Fruit fly (Drosophila melanogaster) whole organism, prepupa: Measurements from ENCODE around the gene CG13390.

Experiments
- Blimp-1 ChIP-seq: fragments of 200-800 bp; sonication (Bioruptor generic); optimal IDR thresholded peaks from 3 replicates; lab custom pipeline; 2017; ENCODE audit warnings: missing biosample characterization, missing genetic modification characterization, mild to moderate bottlenecking, moderate library complexity, missing genetic modification reagents
- CG11294 ChIP-seq: fragments of 200-800 bp; sonication (Bioruptor generic); IDR thresholded peaks from 2 replicates; pipeline ENCODE4 v1.3.6; 2022; ENCODE audit warnings: missing biosample characterization, missing genetic modification characterization
- CG11762 ChIP-seq: fragments of 200-800 bp; sonication (Bioruptor generic); optimal IDR thresholded peaks from 3 replicates; lab custom pipeline; 2016; ENCODE audit warnings: missing biosample characterization, missing genetic modification characterization; ENCODE audit not compliant: insufficient read depth
- CG1621 ChIP-seq: fragments of 200-800 bp; sonication (Bioruptor generic); optimal IDR thresholded peaks from 3 replicates; lab custom pipeline; 2018; ENCODE audit warnings: missing biosample characterization, mild to moderate bottlenecking, missing genetic modification characterization
- CG31627 ChIP-seq: fragments of 200-800 bp; sonication (Bioruptor generic); optimal IDR thresholded peaks from 3 replicates; lab custom pipeline; 2016; ENCODE audit warnings: missing biosample characterization, missing genetic modification characterization
- CG32006 ChIP-seq: fragments of 200-800 bp; sonication (Bioruptor generic); optimal IDR thresholded peaks from 3 replicates; lab custom pipeline; 2017; ENCODE audit warnings: missing biosample characterization, mild to moderate bottlenecking, missing genetic modification characterization
- CG3919 ChIP-seq: fragments of 200-800 bp; sonication (Bioruptor generic); optimal IDR thresholded peaks from 3 replicates; lab custom pipeline; 2016; ENCODE audit warnings: missing biosample characterization, missing genetic modification characterization
- CG6163 ChIP-seq: fragments of 200-800 bp; sonication (Bioruptor generic); IDR thresholded peaks from 3 replicates; pipeline ENCODE4 v1.3.6; 2022; ENCODE audit warnings: missing biosample characterization, missing genetic modification characterization
- CG6792 ChIP-seq: fragments of 200-800 bp; sonication (Bioruptor generic); optimal IDR thresholded peaks from 3 replicates; lab custom pipeline; 2016; ENCODE audit warnings: missing biosample characterization, missing genetic modification characterization
- CG6808 ChIP-seq: fragments of 200-800 bp; sonication (Bioruptor generic); optimal IDR thresholded peaks from 3 replicates; lab custom pipeline; 2017; ENCODE audit warnings: missing biosample characterization, missing genetic modification characterization, mild to moderate bottlenecking, moderate library complexity, missing genetic modification reagents
- CG6854 ChIP-seq: fragments of 200-800 bp; sonication (Bioruptor generic); optimal IDR thresholded peaks from 2 replicates; lab custom pipeline; 2017; ENCODE audit warnings: missing biosample characterization, mild to moderate bottlenecking, missing genetic modification characterization
- CG7368 ChIP-seq: fragments of 200-800 bp; sonication (Bioruptor generic); optimal IDR thresholded peaks from 3 replicates; lab custom pipeline; 2016; ENCODE audit warnings: missing biosample characterization, missing genetic modification characterization
- CG8119 ChIP-seq: fragments of 200-800 bp; sonication (Bioruptor generic); IDR thresholded peaks from 3 replicates; pipeline ENCODE4 v1.3.6; 2022; ENCODE audit warnings: missing biosample characterization, missing genetic modification characterization
- CG8319 ChIP-seq: fragments of 200-800 bp; sonication (Bioruptor generic); optimal IDR thresholded peaks from 3 replicates; lab custom pipeline; 2016; ENCODE audit warnings: missing biosample characterization, missing genetic modification characterization
- CG8632 ChIP-seq: fragments of 200-800 bp; sonication (Bioruptor generic); optimal IDR thresholded peaks from 3 replicates; lab custom pipeline; 2016; ENCODE audit warnings: missing biosample characterization, missing genetic modification characterization
- Eip75B ChIP-seq: fragments of 200-800 bp; sonication (Bioruptor generic); optimal IDR thresholded peaks from 3 replicates; lab custom pipeline; 2016; ENCODE audit warnings: missing biosample characterization, missing genetic modification characterization
- Eip78C ChIP-seq: fragments of 200-800 bp; sonication (Bioruptor generic); peaks from one replicate; lab custom pipeline; 2016; ENCODE audit warnings: missing biosample characterization, missing genetic modification characterization
- Eip93F ChIP-seq: fragments of 200-800 bp; sonication (Bioruptor generic); optimal IDR thresholded peaks from 2 replicates; lab custom pipeline; 2016; ENCODE audit warnings: missing biosample characterization, mild to moderate bottlenecking, missing genetic modification characterization
- Ets21C ChIP-seq: fragments of 200-800 bp; sonication (Bioruptor generic); optimal IDR thresholded peaks from 3 replicates; lab custom pipeline; 2016; ENCODE audit warnings: missing biosample characterization, missing genetic modification characterization
- Ets96B ChIP-seq: fragments of 200-800 bp; optimal IDR thresholded peaks from 2 replicates; lab custom pipeline; 2019; ENCODE audit warnings: missing biosample characterization, mild to moderate bottlenecking, missing genetic modification characterization, moderate library complexity
- Gug ChIP-seq: fragments of 200-800 bp; sonication (Bioruptor generic); IDR thresholded peaks from 2 replicates; pipeline ENCODE4 v1.3.6; 2022; ENCODE audit warnings: missing biosample characterization, missing genetic modification characterization
- Hr39 ChIP-seq: fragments of 200-800 bp; sonication (Bioruptor generic); optimal IDR thresholded peaks from 2 replicates; lab custom pipeline; 2016; ENCODE audit warnings: missing biosample characterization, missing genetic modification characterization
- Hr4 ChIP-seq: fragments of 200-800 bp; sonication (Bioruptor generic); optimal IDR thresholded peaks from 3 replicates; lab custom pipeline; 2016; ENCODE audit warnings: missing biosample characterization, missing genetic modification characterization
- Lpt ChIP-seq: fragments of 200-800 bp; sonication (Bioruptor generic); optimal IDR thresholded peaks from 3 replicates; lab custom pipeline; 2016; ENCODE audit warnings: missing biosample characterization, missing genetic modification characterization
- Met ChIP-seq: fragments of 200-800 bp; sonication (Bioruptor generic); optimal IDR thresholded peaks from 3 replicates; lab custom pipeline; 2016; ENCODE audit warnings: missing biosample characterization, missing genetic modification characterization
- OdsH ChIP-seq: fragments of 200-800 bp; sonication (Bioruptor generic); optimal IDR thresholded peaks from 3 replicates; lab custom pipeline; 2016; ENCODE audit warnings: missing biosample characterization, missing genetic modification characterization
- Smox ChIP-seq: fragments of 200-800 bp; sonication (Bioruptor generic); optimal IDR thresholded peaks from 3 replicates; lab custom pipeline; 2016; ENCODE audit warnings: missing biosample characterization, missing genetic modification characterization
- Sox102F ChIP-seq: fragments of 200-800 bp; sonication (Bioruptor generic); optimal IDR thresholded peaks from 2 replicates; lab custom pipeline; 2016; ENCODE audit warnings: missing biosample characterization, mild to moderate bottlenecking, missing genetic modification characterization
- Sox14 ChIP-seq: fragments of 200-800 bp; sonication (Bioruptor generic); optimal IDR thresholded peaks from 3 replicates; lab custom pipeline; 2016; ENCODE audit warnings: missing biosample characterization, missing genetic modification characterization
- Sox15 ChIP-seq: fragments of 200-800 bp; sonication (Bioruptor generic); optimal IDR thresholded peaks from 3 replicates; lab custom pipeline; 2016; ENCODE audit warnings: missing biosample characterization, missing genetic modification characterization
- achi ChIP-seq: fragments of 200-800 bp; sonication (Bioruptor generic); optimal IDR thresholded peaks from 3 replicates; lab custom pipeline; 2016; ENCODE audit warnings: missing biosample characterization, missing genetic modification characterization
- acj6 ChIP-seq: fragments of 200-800 bp; sonication (Bioruptor generic); optimal IDR thresholded peaks from 3 replicates; lab custom pipeline; 2016; ENCODE audit warnings: missing biosample characterization, missing genetic modification characterization
- dac ChIP-seq: fragments of 200-800 bp; sonication (Bioruptor generic); optimal IDR thresholded peaks from 2 replicates; lab custom pipeline; 2017; ENCODE audit warnings: missing biosample characterization, mild to moderate bottlenecking, missing genetic modification characterization
- dsx ChIP-seq: fragments of 200-800 bp; optimal IDR thresholded peaks from 3 replicates; lab custom pipeline; 2019; ENCODE audit warnings: missing biosample characterization, mild to moderate bottlenecking, missing genetic modification characterization, moderate library complexity; ENCODE audit not compliant: poor library complexity, severe bottlenecking
- eg ChIP-seq: fragments of 200-800 bp; sonication (Bioruptor generic); IDR thresholded peaks from 3 replicates; pipeline ENCODE4 v1.3.6; 2022; ENCODE audit warnings: missing biosample characterization, missing genetic modification characterization
- esn ChIP-seq: fragments of 200-800 bp; sonication (Bioruptor generic); optimal IDR thresholded peaks from 2 replicates; lab custom pipeline; 2016; ENCODE audit warnings: missing biosample characterization, mild to moderate bottlenecking, missing genetic modification characterization, moderate library complexity
- fd59A ChIP-seq: fragments of 200-800 bp; sonication (Bioruptor generic); optimal IDR thresholded peaks from 2 replicates; lab custom pipeline; 2017; ENCODE audit warnings: missing biosample characterization, mild to moderate bottlenecking, missing genetic modification characterization, missing genetic modification reagents
- fd85E ChIP-seq: fragments of 200-800 bp; sonication (Bioruptor generic); optimal IDR thresholded peaks from 3 replicates; lab custom pipeline; 2016; ENCODE audit warnings: missing biosample characterization, missing genetic modification characterization
- fkh ChIP-seq: fragments of 200-800 bp; sonication (Bioruptor generic); optimal IDR thresholded peaks from 3 replicates; lab custom pipeline; 2017; ENCODE audit warnings: missing biosample characterization, mild to moderate bottlenecking, missing genetic modification characterization, moderate library complexity
- lz ChIP-seq: fragments of 200-800 bp; sonication (Bioruptor generic); optimal IDR thresholded peaks from 3 replicates; lab custom pipeline; 2016; ENCODE audit warnings: missing biosample characterization, missing genetic modification characterization
- pdm3 ChIP-seq: fragments of 200-800 bp; sonication (Bioruptor generic); optimal IDR thresholded peaks from 3 replicates; lab custom pipeline; 2016; ENCODE audit warnings: missing biosample characterization, missing genetic modification characterization
- salr ChIP-seq, 2 experiments: fragments of 200-800 bp; sonication (Bioruptor generic); optimal IDR thresholded peaks; 3 replicates each; lab custom pipeline; 2016 to 2018; ENCODE audit warnings: missing biosample characterization in 2 of 2, missing genetic modification characterization in 2 of 2, mild to moderate bottlenecking in 1 of 2
- spab ChIP-seq: fragments of 200-800 bp; sonication (Bioruptor generic); optimal IDR thresholded peaks from 2 replicates; lab custom pipeline; 2017; ENCODE audit warnings: missing biosample characterization, mild to moderate bottlenecking, missing genetic modification characterization, missing genetic modification reagents
- ss ChIP-seq, 2 experiments: fragments of 200-800 bp; sonication (Bioruptor generic); optimal IDR thresholded peaks; 2 replicates in 1 of 2; 3 replicates in 1 of 2; lab custom pipeline; 2017 to 2018; ENCODE audit warnings: mild to moderate bottlenecking in 2 of 2, missing biosample characterization in 2 of 2, missing genetic modification characterization in 2 of 2, moderate library complexity in 1 of 2
- svp ChIP-seq: fragments of 200-800 bp; sonication (Bioruptor generic); peaks from one replicate; lab custom pipeline; 2016; ENCODE audit warnings: missing biosample characterization, missing genetic modification characterization
- topi ChIP-seq: fragments of 200-800 bp; sonication (Bioruptor generic); optimal IDR thresholded peaks from 3 replicates; lab custom pipeline; 2016; ENCODE audit warnings: missing biosample characterization, missing genetic modification characterization

Gene CG13390

DNA sequence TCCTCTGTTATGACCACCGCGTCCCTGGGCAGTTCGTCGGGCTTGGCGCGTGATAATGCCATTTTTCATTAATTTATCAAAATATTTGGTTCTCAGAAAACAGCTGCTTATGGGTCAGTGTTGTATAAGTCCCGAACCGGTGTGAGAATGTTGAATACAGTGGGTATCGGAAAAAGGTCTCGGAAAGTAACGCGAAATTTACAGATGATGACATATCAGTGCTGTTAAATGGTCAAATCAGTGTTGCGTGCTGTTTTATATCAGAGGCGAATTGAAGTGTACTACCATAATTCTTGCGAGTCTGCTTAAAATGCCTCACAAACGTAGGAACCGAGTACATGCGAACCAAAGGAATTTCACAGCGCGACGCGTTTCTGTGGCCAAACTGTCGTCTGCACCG lies 6.0 kb upstream of the CG13390 start, which contains the start of the genes CG13392 and Rcd4 (continued):
- TF ChIP-seq dsx (GFP tag; lab: Kevin White, UChicago) (peak; percentile 30), OdsH (GFP tag; lab: Kevin White, UChicago) (peak; percentile 63), acj6 (GFP tag; lab: Kevin White, UChicago) (peak; percentile 60), CG11294 (GFP tag; lab: Robert Waterston, UW) (peak; percentile 38; the same call in 1 of the 2 replicates), spab (GFP tag; lab: Kevin White, UChicago) (no peak), fd85E (peak; percentile 21), CG6808 (GFP tag; lab: Kevin White, UChicago) (peak; percentile 46), pdm3 (GFP tag; lab: Kevin White, UChicago) (peak; percentile 57), CG6854 (GFP tag; lab: Kevin White, UChicago) (peak; percentile 36), CG7368 (GFP tag; lab: Kevin White, UChicago) (peak; percentile 59), Ets96B (peak; percentile 12), CG6792 (GFP tag; lab: Kevin White, UChicago) (peak; percentile 58), Eip75B (GFP tag; lab: Kevin White, UChicago) (peak; percentile 50), dac (no peak)
- TF ChIP-seq, all 60 proteins: peak for 44

DNA sequence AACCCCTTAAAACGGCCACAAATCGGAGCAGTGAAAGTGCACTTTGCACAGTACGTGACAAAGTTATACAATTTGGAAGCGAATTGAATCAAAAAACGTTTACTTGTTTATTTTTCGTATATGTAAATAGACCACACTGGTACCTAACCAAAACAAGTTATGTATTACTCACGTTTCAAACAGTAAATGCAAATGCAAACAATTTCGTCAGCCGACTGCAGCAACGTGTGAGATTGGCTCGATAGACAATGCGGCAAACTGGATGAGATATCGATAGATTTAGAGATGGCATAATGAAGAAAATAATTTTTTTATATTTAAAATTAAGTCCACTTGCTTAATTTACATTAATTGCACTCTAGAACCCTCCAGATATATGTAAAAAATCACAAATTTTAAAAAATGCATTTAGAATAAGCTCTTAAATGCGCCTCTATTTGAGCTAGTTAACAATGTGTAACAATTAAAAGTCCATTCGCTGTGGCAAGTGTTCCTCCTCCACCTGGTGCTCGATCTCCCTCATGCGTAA lies 5.0 kb upstream of the CG13390 start, which contains the start of gene AlaRS:
Gene AlaRS (minus strand): TSS at position 257 of the 529 bp plus-strand sequence.
- TF ChIP-seq Eip78C (GFP tag; lab: Kevin White, UChicago) = peak; percentile 79
- no peak for TF ChIP-seq spab (GFP tag; lab: Kevin White, UChicago)
- TF ChIP-seq Blimp-1 (GFP tag; lab: Kevin White, UChicago) = peak; percentile 64
- TF ChIP-seq dac = no peak
- peak; percentile 9 for TF ChIP-seq fd85E
- TF ChIP-seq Hr4 = peak; percentile 48
- TF ChIP-seq CG31627 (GFP tag; lab: Kevin White, UChicago) = peak; percentile 19
- peak; percentile 52 for TF ChIP-seq Met (GFP tag; lab: Kevin White, UChicago)
- peak; percentile 52 for TF ChIP-seq Sox102F (GFP tag; lab: Kevin White, UChicago)
- no peak for TF ChIP-seq CG8319 (GFP tag; lab: Kevin White, UChicago)
- TF ChIP-seq Eip93F (GFP tag; lab: Kevin White, UChicago) = peak; percentile 9
- no peak for TF ChIP-seq Lpt (GFP tag; lab: Kevin White, UChicago)
- TF ChIP-seq Gug (GFP tag; lab: Robert Waterston, UW) = no peak
- TF ChIP-seq salr (GFP tag; optimal IDR thresholded peaks at IDR 0.05; lab: Kevin White, UChicago) = peak in 1 of 2 experiments; percentile 19
- TF ChIP-seq fkh (GFP tag; lab: Kevin White, UChicago) = peak; percentile 66
- TF ChIP-seq Ets21C = no peak
- TF ChIP-seq CG6792 (GFP tag; lab: Kevin White, UChicago) = peak; percentile 16
- peak; percentile 14 for TF ChIP-seq CG32006 (GFP tag; lab: Kevin White, UChicago)
- TF ChIP-seq CG8119 (GFP tag; lab: Robert Waterston, UW) = peak; percentile 45; the same call in 1 of the 3 replicates
- peak; percentile 38 for TF ChIP-seq Eip75B (GFP tag; lab: Kevin White, UChicago)
- peak; percentile 39 for TF ChIP-seq achi (GFP tag; lab: Kevin White, UChicago)
- peak in 1 of 2 experiments; percentile 11 for TF ChIP-seq ss (GFP tag; optimal IDR thresholded peaks at IDR 0.05; lab: Kevin White, UChicago)
- peak; percentile 1 for TF ChIP-seq Ets96B
- peak; percentile 69 for TF ChIP-seq svp (GFP tag; lab: Kevin White, UChicago)
- TF ChIP-seq CG11762 (GFP tag; lab: Kevin White, UChicago) = no peak
- peak; percentile 44 for TF ChIP-seq topi (GFP tag; lab: Kevin White, UChicago)
- TF ChIP-seq esn (GFP tag; lab: Kevin White, UChicago) = peak; percentile 63
- 0 out of 3 replicates have a peak, but pooled peaks have one; percentile 48 for TF ChIP-seq eg
- TF ChIP-seq dsx (GFP tag; lab: Kevin White, UChicago) = peak; percentile 46
- TF ChIP-seq lz (GFP tag; lab: Kevin White, UChicago) = peak; percentile 38
- peak; percentile 12 for TF ChIP-seq Sox15 (GFP tag; lab: Kevin White, UChicago)
- TF ChIP-seq CG1621 (tag; lab: Kevin White, UChicago) = no peak
- peak; percentile 2 for TF ChIP-seq CG8632 (GFP tag; lab: Kevin White, UChicago)
- peak; percentile 45 for TF ChIP-seq Sox14 (GFP tag; lab: Kevin White, UChicago)
- peak; percentile 59 for TF ChIP-seq OdsH (GFP tag; lab: Kevin White, UChicago)
- TF ChIP-seq fd59A = no peak
- TF ChIP-seq acj6 (GFP tag; lab: Kevin White, UChicago) = peak; percentile 37
- TF ChIP-seq Hr39 = peak; percentile 32
- TF ChIP-seq CG6808 (GFP tag; lab: Kevin White, UChicago) = peak; percentile 15
- TF ChIP-seq Smox (GFP tag; lab: Kevin White, UChicago) = peak; percentile 64
- no peak for TF ChIP-seq CG11294 (GFP tag; lab: Robert Waterston, UW)
- peak; percentile 37; the same call in 1 of the 3 replicates for TF ChIP-seq CG6163
- TF ChIP-seq CG3919 (GFP tag; lab: Kevin White, UChicago) = peak; percentile 48
